Fruit fly (Drosophila melanogaster): ENCODE results near the gene CG2839.

- TF ChIP-seq CG8478 (optimal IDR thresholded peaks at IDR 0.05) (no peak), Dll (optimal IDR thresholded peaks at IDR 0.05) (no peak)
Observed at dm6 chr2L:606952-607351, 18.5 kb upstream of the CG2839 start.
